Worm (Caenorhabditis elegans) whole organism, L4/young adult: ENCODE measurements around the gene F11A5.5.

Experiments
- W03F9.2 ChIP-seq: fragments of 150-350 bp; optimal IDR thresholded peaks from 2 replicates; lab custom pipeline; 2014; ENCODE audit warnings: missing biosample characterization, missing genetic modification characterization
- dao-5 ChIP-seq: sonication (generic microtip); optimal IDR thresholded peaks from 2 replicates; lab custom pipeline; 2016; ENCODE audit warnings: missing genotype, missing genetic modification characterization, moderate library complexity, missing compliant biosample characterization
- him-1 ChIP-seq: sonication (generic microtip); optimal IDR thresholded peaks from 2 replicates; lab custom pipeline; 2016; ENCODE audit warnings: missing genotype, missing genetic modification reagents, missing genetic modification characterization, missing compliant biosample characterization

DNA sequence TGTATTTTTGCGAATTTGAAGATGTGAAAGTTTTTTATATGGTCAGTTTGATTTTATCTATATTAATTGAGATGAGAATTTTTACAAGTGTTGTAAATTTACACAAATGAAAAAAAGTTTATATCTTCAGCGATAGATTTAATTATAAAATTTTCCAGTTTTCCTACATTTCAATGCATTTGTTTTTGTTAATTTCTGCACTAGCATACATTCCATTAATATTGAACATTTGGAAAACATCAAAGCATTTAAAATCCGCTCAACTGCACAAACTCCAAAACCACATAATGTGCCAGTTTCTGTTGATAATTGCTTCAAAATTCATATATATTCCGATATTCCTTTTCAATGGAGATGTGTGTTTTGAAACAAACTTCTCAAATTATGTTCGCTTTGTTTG is 15.2 kb upstream of the F11A5.5 start, which contains the start of gene srh-277:
- no peak for TF ChIP-seq him-1
- TF ChIP-seq W03F9.2 (tag; lab: Kevin White, UChicago): no peak
- no peak for TF ChIP-seq dao-5
